Fruit fly (Drosophila melanogaster): ENCODE data around the gene CG10588.
A peak's percentile ranks its signal among the peaks of the same experiment; 100 is the strongest.

CG10588 gene

DNA sequence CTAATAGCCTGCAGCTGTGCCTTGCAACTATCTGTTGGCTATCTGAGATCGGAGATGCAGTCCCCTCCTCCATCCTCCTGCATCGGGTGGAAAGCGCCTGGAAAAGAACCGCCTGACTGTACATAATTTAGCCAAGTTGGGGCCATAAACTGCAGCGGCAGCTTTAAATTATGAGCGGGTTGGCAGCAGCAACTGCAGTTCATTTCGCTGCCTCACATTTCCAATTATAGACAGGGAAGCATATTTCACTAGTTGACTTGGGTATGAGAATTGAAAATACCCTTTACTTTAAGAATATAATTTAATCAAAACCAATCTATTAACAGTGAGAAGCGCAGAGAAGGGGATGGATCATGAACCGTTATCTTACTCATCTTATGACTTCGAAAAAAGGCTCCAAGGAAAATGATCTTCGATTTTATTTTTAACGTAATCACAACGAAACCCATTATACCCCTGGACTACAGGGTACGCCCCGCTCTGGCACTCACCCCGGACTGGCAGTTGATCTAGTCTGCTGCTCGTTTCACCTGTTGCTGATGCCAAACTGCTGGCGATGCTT is 33.6 kb upstream of the CG10588 start (continued):
- TF ChIP-seq CG2875 (GFP tag; optimal IDR thresholded peaks at IDR 0.05) (peak; percentile 50), CG2712 (tag; optimal IDR thresholded peaks at IDR 0.05) (peak; percentile 79), B-H1 (GFP tag; IDR thresholded peaks at IDR 0.05) (peak; percentile 22; the same call in 1 of the 3 replicates), abd-A (tag; optimal IDR thresholded peaks at IDR 0.05) (no peak), CG13624 (GFP tag; optimal IDR thresholded peaks at IDR 0.05) (no peak), CG14710 (tag; optimal IDR thresholded peaks at IDR 0.05) (peak; percentile 61), CG6854 (GFP tag; optimal IDR thresholded peaks at IDR 0.05) (no peak), CG34224 (GFP tag; IDR thresholded peaks at IDR 0.05; ENCODE audit: partially characterized antibody) (no peak), CG12104 (GFP tag; optimal IDR thresholded peaks at IDR 0.05) (peak; percentile 38), Pdp1 (GFP tag; optimal IDR thresholded peaks at IDR 0.05) (peak in 1 of 2 experiments; percentile 38), CG4424 (GFP tag; optimal IDR thresholded peaks at IDR 0.05) (peak; percentile 58), az2 (GFP tag; optimal IDR thresholded peaks at IDR 0.05) (peak; percentile 60), Dbx (GFP tag; IDR thresholded peaks at IDR 0.05) (no peak), pzg (GFP tag; optimal IDR thresholded peaks at IDR 0.05) (no peak), CG11696 (GFP tag; IDR thresholded peaks at IDR 0.05) (no peak), pum (GFP tag; optimal IDR thresholded peaks at IDR 0.05) (peak; percentile 29), Spps (tag; optimal IDR thresholded peaks at IDR 0.05) (no peak), Rx (GFP tag; IDR thresholded peaks at IDR 0.05) (no peak), CG9797 (GFP tag; optimal IDR thresholded peaks at IDR 0.05) (no peak), CG7556 (GFP tag; optimal IDR thresholded peaks at IDR 0.05) (peak; percentile 21), zfh1 (GFP tag; IDR thresholded peaks at IDR 0.05) (peak; percentile 79; the same call in 2 of the 3 replicates), her (GFP tag; optimal IDR thresholded peaks at IDR 0.05) (no peak), CG15514 (GFP tag; optimal IDR thresholded peaks at IDR 0.05) (no peak), CG14441 (GFP tag; IDR thresholded peaks at IDR 0.05) (no peak), jigr1 (GFP tag; IDR thresholded peaks at IDR 0.05) (no peak), CG18619 (GFP tag; optimal IDR thresholded peaks at IDR 0.05) (no peak), Aef1 (GFP tag; IDR thresholded peaks at IDR 0.05) (0 out of 3 replicates have a peak, but pooled peaks have one; percentile 26), gsb (GFP tag; IDR thresholded peaks at IDR 0.05) (no peak), CG8765 (GFP tag; IDR thresholded peaks at IDR 0.05) (peak; percentile 23; the same call in 1 of the 2 replicates), gsb-n (tag; optimal IDR thresholded peaks at IDR 0.05) (peak; percentile 54), ara (GFP tag; IDR thresholded peaks at IDR 0.05) (peak; percentile 65; the same call in 1 of the 2 replicates), Ada2b (GFP tag; IDR thresholded peaks at IDR 0.05) (0 out of 2 replicates have a peak, but pooled peaks have one; percentile 13), Xrp1 (GFP tag; IDR thresholded peaks at IDR 0.05) (peak; percentile 81), onecut (GFP tag; IDR thresholded peaks at IDR 0.05) (no peak), chinmo (GFP tag; IDR thresholded peaks at IDR 0.05; ENCODE audit: partially characterized antibody) (no peak), bigmax (GFP tag; optimal IDR thresholded peaks at IDR 0.05) (no peak), Ravus (GFP tag; IDR thresholded peaks at IDR 0.05) (no peak), CG12155 (GFP tag; optimal IDR thresholded peaks at IDR 0.05) (no peak), run (tag; optimal IDR thresholded peaks at IDR 0.05) (no peak), crol (GFP tag; IDR thresholded peaks at IDR 0.05) (no peak), ind (GFP tag; optimal IDR thresholded peaks at IDR 0.05) (peak; percentile 10), CG7372 (GFP tag; IDR thresholded peaks at IDR 0.05) (no peak), CG4617 (GFP tag; optimal IDR thresholded peaks at IDR 0.05; ENCODE audit: borderline replicate concordance) (no peak), ase (GFP tag; IDR thresholded peaks at IDR 0.05) (no peak), Hsf (GFP tag; optimal IDR thresholded peaks at IDR 0.05) (peak; percentile 52), CG13123 (GFP tag; optimal IDR thresholded peaks at IDR 0.05) (no peak), nmo (GFP tag; optimal IDR thresholded peaks at IDR 0.05) (peak; percentile 70), CG18262 (tag; optimal IDR thresholded peaks at IDR 0.05) (peak; percentile 67), Hr39 (optimal IDR thresholded peaks at IDR 0.05) (no peak), grau (tag; optimal IDR thresholded peaks at IDR 0.05) (peak; percentile 51), CG2199 (GFP tag; IDR thresholded peaks at IDR 0.05) (0 out of 3 replicates have a peak, but pooled peaks have one; percentile 62)

All from whole organism, embryonic.